Worm (Caenorhabditis elegans) whole organism, L1 larva: ENCODE data around the gene set-24.

Experiments
- elt-3 ChIP-seq, 6 experiments: fragments of 150-350 bp in 1 of 6; sonication (generic microtip); optimal IDR thresholded peaks; 2 replicates each; lab custom pipeline; 2017 to 2018; ENCODE audit warnings: missing biosample characterization in 6 of 6, missing genetic modification characterization in 6 of 6, inconsistent platforms in 1 of 6
- sox-4 ChIP-seq: sonication (generic microtip); optimal IDR thresholded peaks from 2 replicates; lab custom pipeline; 2016; ENCODE audit warnings: missing genetic modification characterization, missing compliant biosample characterization
- unc-86 ChIP-seq: sonication (generic microtip); optimal IDR thresholded peaks from 2 replicates; lab custom pipeline; 2016; ENCODE audit warnings: missing genetic modification characterization, missing compliant biosample characterization

- TF ChIP-seq unc-86 (tag; lab: Kevin White, UChicago) (no peak), elt-3 (tag; optimal IDR thresholded peaks at IDR 0.05; lab: Kevin White, UChicago) (no peak), sox-4 (no peak)
These were observed 41.5 kb upstream of the set-24 start, which contains the start of gene rol-1 for ce11 chrII:12172273-12172672.
